Worm (Caenorhabditis elegans): Measurements from ENCODE around the gene nhr-258.

Gene nhr-258

DNA sequence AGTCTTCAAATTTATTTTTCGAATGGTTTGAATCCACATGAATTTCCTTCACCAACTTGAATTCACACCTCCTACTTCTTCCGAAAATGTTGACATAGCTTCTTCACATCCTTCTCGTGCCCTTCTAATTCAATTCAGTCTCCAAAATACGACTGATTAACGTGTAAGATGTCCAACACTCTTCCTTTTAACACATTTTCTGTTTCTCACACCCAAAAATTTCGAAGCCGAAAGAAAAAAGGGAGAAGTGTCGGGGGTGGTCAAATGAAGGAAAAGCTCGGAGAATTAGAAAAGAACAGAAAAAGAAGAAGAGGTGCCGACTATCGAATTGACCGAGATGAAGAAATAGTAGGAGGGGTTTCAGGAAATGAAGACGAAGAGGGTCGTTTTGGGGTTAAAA is 8.0 kb downstream of the nhr-258 start:
- TF ChIP-seq zag-1 (tag; optimal IDR thresholded peaks at IDR 0.05) (no peak), elt-1 (tag; optimal IDR thresholded peaks at IDR 0.05) (no peak), fkh-10 (GFP tag; optimal IDR thresholded peaks at IDR 0.05) (no peak), nhr-237 (tag; optimal IDR thresholded peaks at IDR 0.05) (no peak), lin-15B (tag; optimal IDR thresholded peaks at IDR 0.05) (no peak), nhr-11 (tag; optimal IDR thresholded peaks at IDR 0.05) (no peak), ztf-4 (tag; optimal IDR thresholded peaks at IDR 0.05) (no peak)

DNA sequence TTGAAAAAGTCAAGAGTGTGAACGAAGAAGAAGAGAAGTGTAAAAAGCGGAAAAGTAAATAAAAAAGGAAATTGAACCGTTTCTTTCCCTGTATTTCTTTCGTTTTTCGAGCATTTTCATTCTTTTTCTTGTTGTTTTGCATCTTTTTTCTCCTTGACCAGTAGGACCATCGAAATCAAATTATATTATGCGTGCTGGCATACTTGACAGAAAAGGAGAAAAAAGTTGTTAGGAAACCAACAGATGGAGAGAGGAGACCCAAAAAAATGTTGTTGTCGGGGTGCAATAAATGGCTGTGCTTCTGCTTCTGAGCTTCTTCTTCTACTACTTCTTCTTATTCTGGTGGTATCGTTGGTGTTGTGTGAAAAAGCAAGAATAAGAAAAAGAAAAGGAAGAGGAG is 9.2 kb downstream of the nhr-258 start:
- TF ChIP-seq lsy-12 (tag; optimal IDR thresholded peaks at IDR 0.05) (no peak), pha-4 (tag; optimal IDR thresholded peaks at IDR 0.05) (peak; percentile 68)

DNA sequence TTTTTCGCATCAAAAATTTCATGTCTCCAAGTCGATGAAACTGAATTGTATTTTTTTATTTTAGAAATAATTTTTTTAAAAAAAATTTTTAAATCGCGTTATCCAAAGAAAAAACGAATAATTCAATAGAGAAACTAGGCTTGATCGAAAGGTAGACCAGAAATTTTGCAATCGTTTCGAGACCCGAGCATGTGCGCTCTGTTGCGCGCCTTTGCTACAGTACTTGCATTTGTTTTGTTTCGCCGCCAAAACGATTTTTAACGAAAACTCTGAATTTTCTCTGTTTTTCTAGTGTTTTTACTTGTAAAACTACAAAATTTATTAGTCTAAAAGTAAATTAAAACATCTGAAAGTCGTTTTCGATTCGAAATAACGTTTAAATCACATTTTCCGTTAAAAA is 16.5 kb downstream of the nhr-258 start:
- TF ChIP-seq hmg-11 (tag; optimal IDR thresholded peaks at IDR 0.05) (no peak), zag-1 (tag; optimal IDR thresholded peaks at IDR 0.05) (no peak), fos-1 (tag; optimal IDR thresholded peaks at IDR 0.05) (no peak), nhr-11 (tag; optimal IDR thresholded peaks at IDR 0.05) (no peak), elt-2 (tag; optimal IDR thresholded peaks at IDR 0.05) (no peak), tbx-2 (tag; optimal IDR thresholded peaks at IDR 0.05) (no peak), ceh-82 (tag; optimal IDR thresholded peaks at IDR 0.05) (no peak), pha-4 (tag; optimal IDR thresholded peaks at IDR 0.05) (no peak), nhr-12 (tag; optimal IDR thresholded peaks at IDR 0.05) (no peak), ztf-4 (tag; optimal IDR thresholded peaks at IDR 0.05) (no peak)

DNA sequence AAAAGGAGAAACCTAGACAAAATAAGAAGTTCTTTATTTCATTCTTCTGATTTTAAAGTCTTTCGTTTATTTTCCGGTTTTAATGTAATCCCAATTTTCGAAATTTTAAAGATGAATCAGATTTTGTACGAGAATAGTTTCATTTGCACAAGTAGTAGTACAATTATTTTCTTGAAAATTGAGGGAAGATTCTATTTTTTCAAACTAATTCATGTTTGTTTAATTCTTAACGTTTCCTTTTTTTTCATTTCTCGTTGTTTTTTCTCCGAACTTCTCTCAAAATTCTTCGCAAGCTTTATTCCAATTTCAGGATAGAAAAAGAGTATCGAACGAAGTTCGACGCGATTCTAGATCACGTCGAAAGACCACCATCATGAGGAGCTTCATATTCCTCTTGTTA is 17.6 kb downstream of the nhr-258 start, which contains the start of gene sax-7:
Gene sax-7 (plus strand): TSS at position 301 of the 400 bp plus-strand sequence.
- TF ChIP-seq elt-3 (tag; optimal IDR thresholded peaks at IDR 0.05) = no peak
- TF ChIP-seq tbx-2 (tag; optimal IDR thresholded peaks at IDR 0.05) = no peak

DNA sequence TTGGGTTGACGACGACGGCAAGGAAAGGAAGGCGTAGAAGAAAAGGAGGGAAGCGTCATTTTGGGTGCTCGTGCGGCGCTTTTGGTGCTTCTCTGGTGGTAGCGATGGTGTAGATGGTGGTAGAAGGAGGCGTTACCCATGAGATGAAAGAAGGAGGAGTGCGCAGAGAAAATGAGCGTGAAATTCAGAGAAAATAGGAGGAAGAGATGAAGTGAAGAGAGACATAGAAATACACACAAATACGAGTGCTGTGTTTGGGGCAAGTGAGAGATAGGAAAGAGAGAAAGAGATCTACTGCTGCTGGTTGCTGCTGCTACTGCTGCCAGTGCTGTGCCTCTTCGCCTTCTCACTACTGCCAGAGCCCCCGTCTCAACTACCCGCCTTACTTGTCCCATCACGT is 21.9 kb downstream of the nhr-258 start:
- TF ChIP-seq elt-1 (tag; optimal IDR thresholded peaks at IDR 0.05) (no peak), lin-39 (tag; optimal IDR thresholded peaks at IDR 0.05) (peak; percentile 51), nfya-1 (tag; optimal IDR thresholded peaks at IDR 0.05; ENCODE audit: insufficient read depth) (peak; percentile 70), hmg-11 (tag; optimal IDR thresholded peaks at IDR 0.05) (peak; percentile 80), sea-2 (GFP tag; optimal IDR thresholded peaks at IDR 0.05) (no peak), lin-15B (tag; optimal IDR thresholded peaks at IDR 0.05) (peak; percentile 51)

DNA sequence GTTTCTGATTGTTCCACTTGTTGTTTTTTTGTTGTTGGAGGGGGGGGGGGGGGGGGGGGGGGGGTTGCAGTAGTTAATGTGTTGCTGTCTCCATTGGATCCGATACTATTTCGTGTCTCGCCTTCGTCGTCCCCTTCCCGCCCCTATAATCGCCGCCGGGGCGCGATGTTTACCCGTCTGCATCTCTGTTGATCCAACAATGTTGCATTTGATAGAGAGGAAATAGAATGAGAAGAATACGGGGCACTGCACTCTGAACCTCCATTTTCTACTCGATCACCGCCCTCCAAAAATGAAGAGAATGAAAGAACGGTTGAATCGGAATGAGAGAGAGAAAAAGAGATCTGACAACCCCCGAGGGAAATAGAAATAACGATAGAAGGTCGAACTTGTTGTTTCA is 23.0 kb downstream of the nhr-258 start:
- TF ChIP-seq ceh-9 (tag; optimal IDR thresholded peaks at IDR 0.05) (no peak), nhr-23 (tag; optimal IDR thresholded peaks at IDR 0.05) (peak; percentile 64), egl-5 (tag; optimal IDR thresholded peaks at IDR 0.05) (no peak), nhr-25 (tag; optimal IDR thresholded peaks at IDR 0.05) (peak; percentile 59), nhr-43 (tag; optimal IDR thresholded peaks at IDR 0.05; ENCODE audit: poor library complexity, severe bottlenecking) (peak; percentile 24), nfya-1 (tag; optimal IDR thresholded peaks at IDR 0.05; ENCODE audit: insufficient read depth) (peak; percentile 22), pha-4 (tag; optimal IDR thresholded peaks at IDR 0.05) (peak; percentile 10), lin-39 (tag; optimal IDR thresholded peaks at IDR 0.05) (peak; percentile 27)

DNA sequence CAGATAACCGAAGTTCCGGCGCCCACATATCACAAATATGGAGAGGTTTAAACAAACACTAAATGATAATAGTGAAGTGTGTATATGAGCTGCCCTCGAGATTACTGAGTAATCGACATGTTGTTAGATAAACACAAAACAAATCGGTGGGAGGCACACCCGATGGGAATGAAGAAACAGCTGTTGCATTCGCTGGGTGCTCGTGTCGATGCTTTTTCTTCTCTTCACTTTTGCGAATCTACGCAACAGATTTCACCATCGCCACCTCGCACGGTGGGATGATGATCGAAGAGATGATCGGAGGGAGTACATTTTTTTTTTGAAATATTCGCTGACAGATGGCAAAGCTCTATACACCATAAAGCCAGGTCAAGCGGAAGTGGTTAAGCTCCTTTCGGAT is 23.5 kb downstream of the nhr-258 start:
- no peak for TF ChIP-seq ceh-16 (tag; optimal IDR thresholded peaks at IDR 0.05)
- TF ChIP-seq fkh-2 (tag; optimal IDR thresholded peaks at IDR 0.05) = no peak

DNA sequence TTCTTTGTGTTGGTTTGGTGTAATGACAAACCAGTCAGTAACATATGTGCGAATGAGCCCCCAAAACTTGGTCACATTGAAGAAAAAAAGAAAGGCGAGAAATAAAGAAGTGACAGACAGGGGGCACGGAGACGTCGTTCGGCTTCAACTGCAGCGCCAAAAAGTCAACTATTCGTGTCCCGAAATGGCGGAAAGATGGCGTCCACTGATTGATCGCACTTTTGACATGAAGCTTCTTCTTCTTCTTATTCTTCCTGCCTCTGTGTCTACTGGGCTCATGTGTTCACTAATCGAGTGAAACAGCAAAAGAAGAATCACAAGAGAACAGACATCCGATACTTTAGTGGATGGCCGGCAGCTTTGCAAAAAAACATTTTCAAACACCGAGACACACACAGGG is 24.4 kb downstream of the nhr-258 start:
- TF ChIP-seq elt-1 (tag; optimal IDR thresholded peaks at IDR 0.05) (peak; percentile 91), nfya-1 (tag; optimal IDR thresholded peaks at IDR 0.05; ENCODE audit: insufficient read depth) (peak; percentile 47), lin-39 (tag; optimal IDR thresholded peaks at IDR 0.05) (peak; percentile 84), sea-2 (GFP tag; optimal IDR thresholded peaks at IDR 0.05) (no peak), unc-62 (GFP tag; optimal IDR thresholded peaks at IDR 0.05) (peak; percentile 82), hmg-11 (tag; optimal IDR thresholded peaks at IDR 0.05) (peak; percentile 6)
